Fruit fly (Drosophila melanogaster): ENCODE results near the gene CG31815.
A peak's percentile ranks its signal among the peaks of the same experiment; 100 is the strongest.

CG31815 gene

DNA sequence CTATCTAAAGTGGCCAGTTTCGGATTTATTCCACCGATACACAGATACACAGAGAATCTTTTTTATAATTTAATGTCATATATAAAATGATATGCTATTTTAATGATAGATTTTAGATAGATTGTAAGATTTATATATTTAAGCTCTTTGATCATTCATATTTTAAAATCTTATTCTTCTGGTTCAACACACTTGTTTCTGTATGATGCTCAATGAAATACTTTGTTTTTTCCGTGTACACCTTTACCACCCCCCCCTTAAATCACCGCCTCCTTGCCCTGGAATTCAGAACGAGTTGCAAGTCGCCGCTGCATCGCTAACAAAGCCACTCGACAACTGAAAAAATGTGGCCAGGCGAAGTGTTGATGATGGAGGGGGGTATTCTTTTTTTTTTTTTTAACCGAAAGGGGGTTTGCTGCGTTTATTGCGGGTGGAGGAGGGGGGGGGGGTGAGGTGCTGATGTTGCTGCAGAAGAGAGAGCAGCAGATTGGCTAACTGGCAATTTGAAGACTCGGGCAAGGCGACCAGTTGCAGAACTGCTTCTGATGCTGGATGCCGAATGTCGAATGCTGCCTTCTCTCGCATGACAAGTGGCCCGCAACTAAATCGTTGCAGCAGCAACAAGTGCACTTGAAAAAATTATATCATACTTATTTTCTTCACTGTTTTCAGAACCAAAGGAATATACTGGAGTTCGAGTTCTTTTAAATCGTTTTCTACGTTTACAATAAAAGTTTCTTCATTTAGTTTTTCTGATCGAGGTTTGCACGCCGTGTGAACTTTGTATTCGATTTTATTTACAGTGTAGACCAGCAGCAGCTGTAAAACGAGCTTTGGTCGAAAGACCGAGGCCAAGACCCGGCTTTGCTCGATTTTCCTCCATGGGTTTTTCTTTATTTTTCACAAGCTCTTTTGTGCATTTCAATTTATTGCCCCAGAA is 7.6 kb upstream of the CG31815 start (continued):
- no peak for TF ChIP-seq CG4617 (GFP tag; optimal IDR thresholded peaks at IDR 0.05; ENCODE audit: borderline replicate concordance)
- TF ChIP-seq CG12659 (GFP tag; optimal IDR thresholded peaks at IDR 0.05): peak; percentile 15
- TF ChIP-seq NK7.1 (GFP tag; optimal IDR thresholded peaks at IDR 0.05): no peak
- TF ChIP-seq ind (GFP tag; optimal IDR thresholded peaks at IDR 0.05): peak; percentile 14
- TF ChIP-seq repo (GFP tag; optimal IDR thresholded peaks at IDR 0.05): no peak
- peak in 1 of 2 experiments; percentile 31 for TF ChIP-seq Eip74EF (GFP tag; optimal IDR thresholded peaks at IDR 0.05)
- peak; percentile 78 for TF ChIP-seq CG11504 (tag; optimal IDR thresholded peaks at IDR 0.05)
- TF ChIP-seq CG1603 (tag; optimal IDR thresholded peaks at IDR 0.05): peak; percentile 54
- peak; percentile 34; the same call in 1 of the 2 replicates for TF ChIP-seq Awh (GFP tag; IDR thresholded peaks at IDR 0.05)
- TF ChIP-seq lbe (GFP tag; optimal IDR thresholded peaks at IDR 0.05): peak; percentile 93
- TF ChIP-seq CG2875 (GFP tag; optimal IDR thresholded peaks at IDR 0.05): peak; percentile 62
- no peak for TF ChIP-seq NFAT (GFP tag; IDR thresholded peaks at IDR 0.05)
- no peak for TF ChIP-seq Hr78 (GFP tag; optimal IDR thresholded peaks at IDR 0.05)
- no peak for TF ChIP-seq cg (GFP tag; optimal IDR thresholded peaks at IDR 0.05)
- peak; percentile 18 for TF ChIP-seq CG3065 (GFP tag; optimal IDR thresholded peaks at IDR 0.05)
- TF ChIP-seq run (tag; optimal IDR thresholded peaks at IDR 0.05): no peak
- no peak for TF ChIP-seq CG6765 (GFP tag; optimal IDR thresholded peaks at IDR 0.05)
- no peak for TF ChIP-seq CG6654 (GFP tag; optimal IDR thresholded peaks at IDR 0.05)
- TF ChIP-seq Atf3 (GFP tag; optimal IDR thresholded peaks at IDR 0.05): peak; percentile 73
- TF ChIP-seq CG8290 (GFP tag; optimal IDR thresholded peaks at IDR 0.05): peak; percentile 25
- TF ChIP-seq CG8290 (tag; optimal IDR thresholded peaks at IDR 0.05): no peak
- peak; percentile 39 for TF ChIP-seq CG17359 (tag; optimal IDR thresholded peaks at IDR 0.05)
- no peak for TF ChIP-seq ham (GFP tag; IDR thresholded peaks at IDR 0.05)
- peak; percentile 6 for TF ChIP-seq Bdp1 (GFP tag; optimal IDR thresholded peaks at IDR 0.05)
- no peak for TF ChIP-seq CG7963 (GFP tag; IDR thresholded peaks at IDR 0.05; ENCODE audit: partially characterized antibody)
- TF ChIP-seq nmo (GFP tag; optimal IDR thresholded peaks at IDR 0.05): peak; percentile 81
- peak; percentile 2 for TF ChIP-seq tup (GFP tag; optimal IDR thresholded peaks at IDR 0.05)
- TF ChIP-seq H2.0 (GFP tag; IDR thresholded peaks at IDR 0.05): peak; percentile 40; the same call in 1 of the 2 replicates
- peak; percentile 8 for TF ChIP-seq CG12155 (GFP tag; optimal IDR thresholded peaks at IDR 0.05)
- TF ChIP-seq maf-S (GFP tag; optimal IDR thresholded peaks at IDR 0.05): peak; percentile 12
- TF ChIP-seq chif (GFP tag; optimal IDR thresholded peaks at IDR 0.05): peak; percentile 76 to 77
- peak; percentile 31 for TF ChIP-seq pnt (GFP tag; optimal IDR thresholded peaks at IDR 0.05)
- TF ChIP-seq Oli (tag; optimal IDR thresholded peaks at IDR 0.05): peak; percentile 73
- TF ChIP-seq onecut (GFP tag; IDR thresholded peaks at IDR 0.05): peak; percentile 17
- TF ChIP-seq wdn (GFP tag; IDR thresholded peaks at IDR 0.05): no peak
- TF ChIP-seq cad (GFP tag; optimal IDR thresholded peaks at IDR 0.05): no peak
- TF ChIP-seq D19A (tag; optimal IDR thresholded peaks at IDR 0.05): peak; percentile 53
- no peak for TF ChIP-seq grn (GFP tag; optimal IDR thresholded peaks at IDR 0.05)
- TF ChIP-seq D19B (GFP tag; optimal IDR thresholded peaks at IDR 0.05): no peak
- no peak for TF ChIP-seq CG3281 (GFP tag; optimal IDR thresholded peaks at IDR 0.05)
- no peak for TF ChIP-seq sc (optimal IDR thresholded peaks at IDR 0.05)
- peak; percentile 55 for TF ChIP-seq sc (GFP tag; optimal IDR thresholded peaks at IDR 0.05)
- TF ChIP-seq pum (GFP tag; optimal IDR thresholded peaks at IDR 0.05): peak; percentile 42
- TF ChIP-seq ttk (GFP tag; IDR thresholded peaks at IDR 0.05): peak; percentile 73; the same call in 1 of the 2 replicates
- TF ChIP-seq CoRest (tag; optimal IDR thresholded peaks at IDR 0.05): peak; percentile 55
- TF ChIP-seq pfk (GFP tag; optimal IDR thresholded peaks at IDR 0.05): no peak
- peak; percentile 59; the same call in 2 of the 3 replicates for TF ChIP-seq CG17361 (GFP tag; IDR thresholded peaks at IDR 0.05)
- no peak for TF ChIP-seq CG17912 (GFP tag; optimal IDR thresholded peaks at IDR 0.05)
